Fruit fly (Drosophila melanogaster) whole organism, wandering third instar larva: ENCODE measurements around the gene CG4101.

Source experiments
- CG32264 ChIP-seq: fragments of 200-800 bp; sonication (Bioruptor generic); optimal IDR thresholded peaks from 2 replicates; lab custom pipeline; 2016; ENCODE audit warnings: missing biosample characterization, missing genetic modification characterization
- CG9705 ChIP-seq: fragments of 200-800 bp; sonication (Bioruptor generic); optimal IDR thresholded peaks from 2 replicates; lab custom pipeline; 2018; ENCODE audit warnings: missing biosample characterization, mild to moderate bottlenecking, missing genetic modification characterization
- CrebA ChIP-seq: fragments of 200-800 bp; sonication (Bioruptor generic); optimal IDR thresholded peaks from 2 replicates; lab custom pipeline; 2016; ENCODE audit warnings: missing biosample characterization, mild to moderate bottlenecking, missing genetic modification characterization, borderline replicate concordance
- Dfd ChIP-seq: fragments of >200 bp; optimal IDR thresholded peaks from 2 replicates; lab custom pipeline; 2017; ENCODE audit warnings: missing biosample characterization, missing genetic modification characterization
- Dif ChIP-seq: fragments of 200-275, 200-300 bp; sonication (Bioruptor generic); optimal IDR thresholded peaks from 2 replicates; lab custom pipeline; 2018; ENCODE audit warnings: missing biosample characterization, missing genetic modification characterization; ENCODE audit not compliant: partially characterized antibody
- HLH106 ChIP-seq: fragments of 200-800 bp; optimal IDR thresholded peaks from 3 replicates; lab custom pipeline; 2019; ENCODE audit warnings: missing biosample characterization, mild to moderate bottlenecking, missing genetic modification characterization, moderate library complexity
- Hnf4 ChIP-seq: fragments of 200-800 bp; sonication (Bioruptor generic); optimal IDR thresholded peaks from 2 replicates; lab custom pipeline; 2016; ENCODE audit warnings: missing biosample characterization, mild to moderate bottlenecking, missing genetic modification characterization
- Hr83 ChIP-seq: fragments of 200-300 bp; sonication (Bioruptor generic); optimal IDR thresholded peaks from 2 replicates; lab custom pipeline; 2016; ENCODE audit warnings: missing biosample characterization, mild to moderate bottlenecking, missing genetic modification characterization, moderate library complexity; ENCODE audit not compliant: poor library complexity, severe bottlenecking
- Jra ChIP-seq: sonication (Bioruptor generic); optimal IDR thresholded peaks from 2 replicates; lab custom pipeline; 2016; ENCODE audit warnings: missing biosample characterization, missing genetic modification characterization
- Mio ChIP-seq: sonication (Bioruptor generic); optimal IDR thresholded peaks from 2 replicates; lab custom pipeline; 2016; ENCODE audit warnings: missing biosample characterization, missing genetic modification characterization
- Myc ChIP-seq: fragments of >200 bp; optimal IDR thresholded peaks from 2 replicates; lab custom pipeline; 2017
- N ChIP-seq: fragments of >200 bp; optimal IDR thresholded peaks from 2 replicates; lab custom pipeline; 2018; ENCODE audit warnings: missing biosample characterization, missing external identifiers, missing genetic modification characterization
- OdsH ChIP-seq: fragments of 200-800 bp; sonication (Bioruptor generic); optimal IDR thresholded peaks from 2 replicates; lab custom pipeline; 2016; ENCODE audit warnings: missing biosample characterization, mild to moderate bottlenecking, missing genetic modification characterization
- Rel ChIP-seq, 2 experiments: fragments of 200-800 bp; sonication (Bioruptor generic) in 1 of 2; optimal IDR thresholded peaks; 2 replicates in 1 of 2; 3 replicates in 1 of 2; lab custom pipeline; 2016 to 2019; ENCODE audit warnings: mild to moderate bottlenecking in 2 of 2, missing biosample characterization in 2 of 2, missing genetic modification characterization in 2 of 2, moderate library complexity in 1 of 2
- Sp1 ChIP-seq: fragments of 200-800 bp; sonication (Bioruptor generic); optimal IDR thresholded peaks from 3 replicates; lab custom pipeline; 2019; ENCODE audit warnings: missing biosample characterization, mild to moderate bottlenecking, missing genetic modification characterization, moderate library complexity
- Vsx2 ChIP-seq: fragments of 200-300, 225-300 bp; sonication (Bioruptor generic); optimal IDR thresholded peaks from 2 replicates; lab custom pipeline; 2018; ENCODE audit warnings: missing biosample characterization, missing genetic modification characterization; ENCODE audit not compliant: partially characterized antibody
- br ChIP-seq: fragments of 200-800 bp; sonication (Bioruptor generic); optimal IDR thresholded peaks from 2 replicates; lab custom pipeline; 2016; ENCODE audit warnings: missing biosample characterization, missing genetic modification characterization
- brk ChIP-seq: fragments of 200-800 bp; sonication (Bioruptor generic); optimal IDR thresholded peaks from 2 replicates; lab custom pipeline; 2016; ENCODE audit warnings: missing biosample characterization, mild to moderate bottlenecking, missing genetic modification characterization
- dl ChIP-seq, 2 experiments: fragments of 175-275, 200-275 bp in 1 of 2; fragments of 200-275 bp in 1 of 2; sonication (Bioruptor generic); optimal IDR thresholded peaks; lab custom pipeline; 2018; ENCODE audit warnings: mild to moderate bottlenecking in 2 of 2, missing biosample characterization in 2 of 2, missing genetic modification characterization in 2 of 2, moderate library complexity in 2 of 2; ENCODE audit not compliant: partially characterized antibody in 2 of 2, insufficient read depth in 1 of 2
- dmrt93B ChIP-seq: fragments of 200-800 bp; sonication (Bioruptor generic); optimal IDR thresholded peaks from 2 replicates; lab custom pipeline; 2018; ENCODE audit warnings: missing biosample characterization, mild to moderate bottlenecking, missing genetic modification characterization
- dsf ChIP-seq: sonication (Bioruptor generic); optimal IDR thresholded peaks from 2 replicates; lab custom pipeline; 2016; ENCODE audit warnings: missing biosample characterization, missing genetic modification characterization, borderline replicate concordance
- ey ChIP-seq: fragments of 200-800 bp; sonication (Bioruptor generic); optimal IDR thresholded peaks from 2 replicates; lab custom pipeline; 2016; ENCODE audit warnings: missing biosample characterization, missing genetic modification characterization
- foxo ChIP-seq, 2 experiments: fragments of 200-800 bp; sonication (Bioruptor generic); optimal IDR thresholded peaks; 2 replicates in 1 of 2; 3 replicates in 1 of 2; lab custom pipeline; 2016 to 2017; ENCODE audit warnings: missing biosample characterization in 2 of 2, missing genetic modification characterization in 2 of 2
- fru ChIP-seq: fragments of 200-800 bp; sonication (Bioruptor generic); optimal IDR thresholded peaks from 3 replicates; lab custom pipeline; 2016; ENCODE audit warnings: missing biosample characterization, mild to moderate bottlenecking, missing genetic modification characterization
- h ChIP-seq: fragments of 200-800 bp; sonication (Bioruptor generic); optimal IDR thresholded peaks from 3 replicates; lab custom pipeline; 2016; ENCODE audit warnings: missing biosample characterization, mild to moderate bottlenecking, missing genetic modification characterization
- lola ChIP-seq: fragments of >200 bp; optimal IDR thresholded peaks from 2 replicates; lab custom pipeline; 2017; ENCODE audit warnings: missing biosample characterization, missing genetic modification characterization
- pan ChIP-seq: fragments of >200 bp; optimal IDR thresholded peaks from 2 replicates; lab custom pipeline; 2017
- psq ChIP-seq: fragments of 200-800 bp; sonication (Bioruptor generic); optimal IDR thresholded peaks from 3 replicates; lab custom pipeline; 2017; ENCODE audit warnings: missing biosample characterization, mild to moderate bottlenecking, missing genetic modification characterization, moderate library complexity
- rgr ChIP-seq: fragments of 200-800 bp; sonication (Bioruptor generic); optimal IDR thresholded peaks from 3 replicates; lab custom pipeline; 2016; ENCODE audit warnings: missing biosample characterization, mild to moderate bottlenecking, missing genetic modification characterization
- sage ChIP-seq: fragments of 200-800 bp; sonication (Bioruptor generic); optimal IDR thresholded peaks from 2 replicates; lab custom pipeline; 2016; ENCODE audit warnings: missing biosample characterization, mild to moderate bottlenecking, missing genetic modification characterization
- sv ChIP-seq: fragments of 200-800 bp; sonication (Bioruptor generic); optimal IDR thresholded peaks from 3 replicates; lab custom pipeline; 2016; ENCODE audit warnings: missing biosample characterization, missing genetic modification characterization
- tai ChIP-seq: sonication (Bioruptor generic); optimal IDR thresholded peaks from 2 replicates; lab custom pipeline; 2016; ENCODE audit warnings: missing biosample characterization, missing genetic modification characterization
- usp ChIP-seq: fragments of >200 bp; optimal IDR thresholded peaks from 2 replicates; lab custom pipeline; 2017; ENCODE audit warnings: missing biosample characterization, missing genetic modification characterization

The CG4101 gene

DNA sequence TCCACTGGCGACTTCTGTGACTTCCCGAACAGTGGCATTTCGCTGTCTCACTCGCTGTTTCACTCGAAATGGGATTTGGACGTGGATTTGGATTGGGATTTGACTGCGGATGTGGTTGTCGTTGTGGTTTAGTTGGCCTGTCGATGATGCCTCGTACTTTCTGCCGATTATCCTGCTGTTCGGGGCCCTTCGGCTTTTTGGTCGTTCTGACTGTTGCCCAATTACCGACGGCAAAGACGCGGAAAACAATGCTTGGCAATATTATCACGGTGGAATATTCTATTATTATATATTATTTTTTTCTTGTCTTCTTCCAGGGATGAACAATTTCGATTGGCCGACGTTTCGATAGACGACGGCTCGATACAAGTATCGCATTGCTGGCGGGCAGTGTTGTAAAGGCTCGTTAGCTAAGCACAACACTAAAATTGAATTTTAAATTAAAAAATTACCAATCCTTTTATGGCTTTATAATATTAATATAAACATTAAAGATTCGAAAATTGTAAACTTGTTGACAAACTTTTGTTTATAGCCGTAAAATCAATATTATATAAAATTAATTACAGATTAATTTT lies 2.9 kb downstream of the CG4101 start, which contains the start of gene Mo25:
Gene Mo25, minus strand, starts transcription at position 341 of the 578 bp plus-strand sequence.
- TF ChIP-seq foxo (GFP tag; optimal IDR thresholded peaks at IDR 0.05; lab: Kevin White, UChicago) (peak in 1 of 2 experiments; percentile 68), brk (GFP tag; lab: Kevin White, UChicago) (peak; percentile 75), CG32264 (GFP tag; lab: Kevin White, UChicago) (no peak), ey (GFP tag; lab: Kevin White, UChicago) (peak; percentile 25), sv (GFP tag; lab: Kevin White, UChicago) (no peak), pan (lab: Kevin White, UChicago) (no peak), Vsx2 (GFP tag; lab: Kevin White, UChicago) (no peak), Rel (GFP tag; optimal IDR thresholded peaks at IDR 0.05; lab: Kevin White, UChicago) (peak; percentile 15), Rel (tag; optimal IDR thresholded peaks at IDR 0.05; lab: Kevin White, UChicago) (peak; percentile 44), Dif (GFP tag; lab: Kevin White, UChicago) (no peak), rgr (GFP tag; lab: Kevin White, UChicago) (peak; percentile 73), Myc (peak; percentile 0), HLH106 (peak; percentile 51), fru (GFP tag; lab: Kevin White, UChicago) (peak; percentile 57), CrebA (no peak), sage (peak; percentile 83), Hr83 (GFP tag; lab: Kevin White, UChicago) (peak; percentile 81), br (GFP tag; lab: Kevin White, UChicago) (peak; percentile 47), OdsH (GFP tag; lab: Kevin White, UChicago) (peak; percentile 42), dsf (GFP tag; lab: Kevin White, UChicago) (peak; percentile 48), dl (GFP tag; optimal IDR thresholded peaks at IDR 0.05; lab: Kevin White, UChicago; ENCODE audit: insufficient read depth in 1 of 2, partially characterized antibody in 2 of 2) (no peak), usp (no peak), Jra (peak; percentile 24), h (GFP tag; lab: Kevin White, UChicago) (peak; percentile 67), Hnf4 (GFP tag; lab: Kevin White, UChicago) (peak; percentile 74), Sp1 (peak; percentile 52), lola (GFP tag; lab: Kevin White, UChicago) (no peak), N (GFP tag; lab: Kevin White, UChicago) (no peak), CG9705 (GFP tag; lab: Kevin White, UChicago) (peak; percentile 18), psq (GFP tag; lab: Kevin White, UChicago) (peak; percentile 53), dmrt93B (peak; percentile 8)
- TF ChIP-seq, all 38 proteins: peak for 20

dm6 chr3L:16626199-16626598 lies 13.9 kb downstream of the CG4101 start:
- no peak for TF ChIP-seq dl (GFP tag; optimal IDR thresholded peaks at IDR 0.05; lab: Kevin White, UChicago; ENCODE audit: insufficient read depth in 1 of 2, partially characterized antibody in 2 of 2)
- TF ChIP-seq, all 38 proteins: peak for 0

DNA sequence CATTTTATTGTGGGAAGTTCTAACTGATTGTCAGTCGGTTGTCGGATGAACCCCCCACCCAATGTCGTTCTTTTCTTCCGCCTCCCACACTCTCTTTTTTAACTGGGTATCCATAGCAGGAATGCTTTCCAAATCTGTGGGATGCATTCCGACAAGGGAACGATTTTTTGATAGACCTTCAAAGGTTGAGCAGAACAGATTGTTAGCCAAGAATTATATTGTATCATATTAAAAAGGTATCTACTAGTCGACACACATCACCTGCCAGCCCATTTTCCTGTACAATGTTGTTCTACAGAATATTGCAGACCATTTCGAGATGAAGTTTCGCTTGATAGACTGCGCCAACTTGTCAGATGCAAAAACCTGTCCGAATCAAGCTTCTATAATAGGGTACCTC lies 17.5 kb downstream of the CG4101 start:
- no peak for TF ChIP-seq dl (GFP tag; optimal IDR thresholded peaks at IDR 0.05; lab: Kevin White, UChicago; ENCODE audit: insufficient read depth in 1 of 2, partially characterized antibody in 2 of 2)
- TF ChIP-seq HLH106 = no peak
- no peak for TF ChIP-seq psq (GFP tag; lab: Kevin White, UChicago)
- TF ChIP-seq Jra = no peak
- no peak for TF ChIP-seq tai (GFP tag; lab: Kevin White, UChicago)
- no peak for TF ChIP-seq dsf (GFP tag; lab: Kevin White, UChicago)
- TF ChIP-seq sv (GFP tag; lab: Kevin White, UChicago) = no peak
- TF ChIP-seq h (GFP tag; lab: Kevin White, UChicago) = no peak
- TF ChIP-seq Rel (GFP tag; optimal IDR thresholded peaks at IDR 0.05; lab: Kevin White, UChicago) = no peak
- TF ChIP-seq Rel (tag; optimal IDR thresholded peaks at IDR 0.05; lab: Kevin White, UChicago) = no peak
- TF ChIP-seq dmrt93B = no peak
- TF ChIP-seq Sp1 = no peak
- TF ChIP-seq CG32264 (GFP tag; lab: Kevin White, UChicago) = no peak
- TF ChIP-seq Mio = no peak
- no peak for TF ChIP-seq Dfd
